Worm (Caenorhabditis elegans) whole organism, L1 larva: Measurements from ENCODE around the gene cka-2.

Experiments
- C04F5.9 ChIP-seq: sonication (generic microtip); optimal IDR thresholded peaks from 2 replicates; lab custom pipeline; 2016; ENCODE audit warnings: missing genetic modification characterization, missing compliant biosample characterization
- C16A3.4 ChIP-seq: fragments of 150-350 bp; optimal IDR thresholded peaks from 2 replicates; lab custom pipeline; 2014; ENCODE audit warnings: missing biosample characterization, missing genetic modification characterization
- C34B4.2 ChIP-seq: sonication (generic microtip); optimal IDR thresholded peaks from 2 replicates; lab custom pipeline; 2017; ENCODE audit warnings: mild to moderate bottlenecking, missing genetic modification characterization, missing compliant biosample characterization
- Y116A8C.19 ChIP-seq: sonication (generic microtip); optimal IDR thresholded peaks from 2 replicates; lab custom pipeline; 2016; ENCODE audit warnings: missing compliant biosample characterization, missing genetic modification characterization, borderline replicate concordance
- aha-1 ChIP-seq: fragments of 150-350 bp; optimal IDR thresholded peaks from 2 replicates; lab custom pipeline; 2014; ENCODE audit warnings: missing biosample characterization, missing genetic modification characterization
- aly-2 ChIP-seq: fragments of 150-350 bp; optimal IDR thresholded peaks from 2 replicates; lab custom pipeline; 2014; ENCODE audit warnings: missing biosample characterization, missing genetic modification characterization
- blmp-1 ChIP-seq: fragments of 150-350 bp; optimal IDR thresholded peaks from 2 replicates; lab custom pipeline; 2014; ENCODE audit warnings: missing biosample characterization, missing genetic modification characterization
- ceh-8 ChIP-seq: fragments of 200-800 bp; sonication (Bioruptor generic); optimal IDR thresholded peaks from 2 replicates; lab custom pipeline; 2018; ENCODE audit warnings: mild to moderate bottlenecking, missing genetic modification characterization, moderate library complexity, missing compliant biosample characterization
- ceh-82 ChIP-seq, 3 experiments: fragments of 150-350 bp in 1 of 3; sonication (generic microtip) in 2 of 3; optimal IDR thresholded peaks; 2 replicates each; lab custom pipeline; 2014 to 2017; ENCODE audit warnings: missing biosample characterization in 3 of 3, missing genetic modification characterization in 3 of 3
- ceh-88 ChIP-seq: fragments of 200-800 bp; sonication (Bioruptor generic); IDR thresholded peaks from 2 replicates; pipeline ENCODE4 v1.3.6; 2022; ENCODE audit warnings: missing genetic modification characterization, missing compliant biosample characterization
- ces-1 ChIP-seq: fragments of 150-350 bp; optimal IDR thresholded peaks from 2 replicates; lab custom pipeline; 2014; ENCODE audit warnings: missing biosample characterization, missing genetic modification reagents, missing genetic modification characterization
- dpl-1 ChIP-seq, 3 experiments: fragments of 150-350 bp in 2 of 3; sonication (generic microtip) in 1 of 3; optimal IDR thresholded peaks; 2 replicates each; lab custom pipeline; 2014 to 2017; ENCODE audit warnings: missing biosample characterization in 3 of 3, missing genetic modification characterization in 3 of 3, missing genetic modification reagents in 3 of 3
- dsc-1 ChIP-seq: sonication (generic microtip); optimal IDR thresholded peaks from 2 replicates; lab custom pipeline; 2016; ENCODE audit warnings: mild to moderate bottlenecking, missing genetic modification characterization, missing compliant biosample characterization
- efl-1 ChIP-seq, 4 experiments: fragments of 150-350 bp; optimal IDR thresholded peaks in 3 of 4; peaks in 1 of 4; 1 replicate in 1 of 4; 2 replicates in 3 of 4; lab custom pipeline; 2014; ENCODE audit warnings: missing biosample characterization in 2 of 4, missing genetic modification characterization in 2 of 4, missing genetic modification reagents in 2 of 4
- efl-3 ChIP-seq: fragments of 200-800 bp; sonication (Bioruptor generic); optimal IDR thresholded peaks from 2 replicates; lab custom pipeline; 2018; ENCODE audit warnings: mild to moderate bottlenecking, missing genetic modification characterization, missing compliant biosample characterization
- egl-27 ChIP-seq, 2 experiments: fragments of 150-350 bp in 1 of 2; sonication (generic microtip); optimal IDR thresholded peaks; 3 replicates each; lab custom pipeline; 2017 to 2018; ENCODE audit warnings: missing biosample characterization in 2 of 2, missing genetic modification characterization in 2 of 2, missing genetic modification reagents in 2 of 2
- fkh-8 ChIP-seq: sonication (generic microtip); optimal IDR thresholded peaks from 2 replicates; lab custom pipeline; 2016; ENCODE audit warnings: mild to moderate bottlenecking, missing genetic modification characterization, missing compliant biosample characterization
- fos-1 ChIP-seq: fragments of 150-350 bp; optimal IDR thresholded peaks from 2 replicates; lab custom pipeline; 2014; ENCODE audit warnings: missing biosample characterization, missing genetic modification characterization
- grh-1 ChIP-seq: fragments of 200-800 bp; sonication (Bioruptor generic); IDR thresholded peaks from 2 replicates; pipeline ENCODE4 v1.3.6; 2022; ENCODE audit warnings: missing genetic modification reagents, missing genetic modification characterization, missing compliant biosample characterization
- hlh-17 ChIP-seq: fragments of 200-800 bp; sonication (Bioruptor generic); optimal IDR thresholded peaks from 2 replicates; lab custom pipeline; 2018; ENCODE audit warnings: missing genetic modification characterization, mild to moderate bottlenecking, missing compliant biosample characterization, moderate library complexity, borderline replicate concordance
- hpl-2 ChIP-seq: fragments of 150-350 bp; optimal IDR thresholded peaks from 2 replicates; lab custom pipeline; 2014; ENCODE audit warnings: missing biosample characterization, missing genetic modification reagents, missing genetic modification characterization
- irx-1 ChIP-seq: sonication (generic microtip); optimal IDR thresholded peaks from 2 replicates; lab custom pipeline; 2016; ENCODE audit warnings: missing genetic modification characterization, missing compliant biosample characterization
- isw-1 ChIP-seq: fragments of 200-800 bp; sonication (Bioruptor generic); IDR thresholded peaks from 2 replicates; pipeline ENCODE4 v1.3.6; 2022; ENCODE audit warnings: missing genetic modification characterization, missing compliant biosample characterization
- jun-1 ChIP-seq: fragments of 150-350 bp; optimal IDR thresholded peaks from 2 replicates; lab custom pipeline; 2014; ENCODE audit warnings: missing biosample characterization, missing genetic modification reagents, missing genetic modification characterization
- lin-15B ChIP-seq: fragments of 150-350 bp; sonication (generic microtip); optimal IDR thresholded peaks from 3 replicates; lab custom pipeline; 2014; ENCODE audit warnings: missing biosample characterization, missing genetic modification characterization
- lin-35 ChIP-seq, 2 experiments: fragments of 150-350 bp; optimal IDR thresholded peaks; 2 replicates each; lab custom pipeline; 2014; ENCODE audit warnings: missing biosample characterization in 2 of 2, missing genetic modification characterization in 2 of 2, missing genetic modification reagents in 2 of 2
- lin-39 ChIP-seq: fragments of 150-350 bp; optimal IDR thresholded peaks from 2 replicates; lab custom pipeline; 2014; ENCODE audit warnings: missing biosample characterization, missing genetic modification reagents, missing genetic modification characterization
- lir-3 ChIP-seq: sonication (generic microtip); optimal IDR thresholded peaks from 2 replicates; lab custom pipeline; 2016; ENCODE audit warnings: mild to moderate bottlenecking, missing genetic modification characterization, moderate library complexity, missing compliant biosample characterization; ENCODE audit not compliant: poor library complexity
- mab-9 ChIP-seq: fragments of 200-800 bp; sonication (Bioruptor generic); IDR thresholded peaks from 2 replicates; pipeline ENCODE4 v1.3.6; 2022; ENCODE audit warnings: missing genetic modification reagents, missing genetic modification characterization, missing compliant biosample characterization
- mdl-1 ChIP-seq, 2 experiments: fragments of 150-350 bp; optimal IDR thresholded peaks; 2 replicates each; lab custom pipeline; 2014 to 2017; ENCODE audit warnings: missing biosample characterization in 2 of 2, missing genetic modification characterization in 2 of 2, inconsistent platforms in 1 of 2
- mep-1 ChIP-seq: fragments of 150-350 bp; optimal IDR thresholded peaks from 2 replicates; lab custom pipeline; 2014; ENCODE audit warnings: missing biosample characterization, missing genetic modification characterization
- nhr-11 ChIP-seq: fragments of 150-350 bp; optimal IDR thresholded peaks from 2 replicates; lab custom pipeline; 2014; ENCODE audit warnings: missing biosample characterization, missing genetic modification characterization
- nhr-12 ChIP-seq: sonication (generic microtip); optimal IDR thresholded peaks from 2 replicates; lab custom pipeline; 2017; ENCODE audit warnings: missing biosample characterization, missing genetic modification characterization
- nhr-20 ChIP-seq: sonication (generic microtip); optimal IDR thresholded peaks from 2 replicates; lab custom pipeline; 2016; ENCODE audit warnings: mild to moderate bottlenecking, missing genetic modification characterization, missing compliant biosample characterization
- nhr-237 ChIP-seq: fragments of 150-350 bp; optimal IDR thresholded peaks from 2 replicates; lab custom pipeline; 2014; ENCODE audit warnings: missing biosample characterization, missing genetic modification characterization
- nhr-47 ChIP-seq: sonication (generic microtip); optimal IDR thresholded peaks from 2 replicates; lab custom pipeline; 2016; ENCODE audit warnings: mild to moderate bottlenecking, missing genetic modification characterization, moderate library complexity, missing compliant biosample characterization
- nhr-84 ChIP-seq: sonication (generic microtip); optimal IDR thresholded peaks from 2 replicates; lab custom pipeline; 2017; ENCODE audit warnings: missing biosample characterization, missing genetic modification characterization
- nhr-85 ChIP-seq: sonication (generic microtip); peaks from one replicate; lab custom pipeline; 2016; ENCODE audit warnings: missing genetic modification characterization, inconsistent platforms, missing compliant biosample characterization
- nhr-90 ChIP-seq: sonication (generic microtip); optimal IDR thresholded peaks from 2 replicates; lab custom pipeline; 2016; ENCODE audit warnings: mild to moderate bottlenecking, missing genetic modification characterization, missing compliant biosample characterization; ENCODE audit not compliant: poor library complexity
- pag-3 ChIP-seq: sonication (generic microtip); optimal IDR thresholded peaks from 2 replicates; lab custom pipeline; 2017; ENCODE audit warnings: missing genetic modification characterization, mild to moderate bottlenecking, missing compliant biosample characterization, antibody characterized with exemption, borderline replicate concordance; ENCODE audit not compliant: insufficient read depth
- pax-3 ChIP-seq: fragments of 200-800 bp; sonication (Bioruptor generic); optimal IDR thresholded peaks from 2 replicates; lab custom pipeline; 2018; ENCODE audit warnings: mild to moderate bottlenecking, missing genetic modification characterization, moderate library complexity, missing compliant biosample characterization
- pqm-1 ChIP-seq: sonication (generic microtip); optimal IDR thresholded peaks from 3 replicates; lab custom pipeline; 2017; ENCODE audit warnings: missing biosample characterization, missing genetic modification characterization
- rnt-1 ChIP-seq: sonication (generic microtip); optimal IDR thresholded peaks from 2 replicates; lab custom pipeline; 2016; ENCODE audit warnings: mild to moderate bottlenecking, missing genetic modification characterization, moderate library complexity, missing compliant biosample characterization
- snpc-4 ChIP-seq: fragments of 150-350 bp; optimal IDR thresholded peaks from 2 replicates; lab custom pipeline; 2014; ENCODE audit warnings: missing biosample characterization, missing genetic modification characterization
- sox-4 ChIP-seq: sonication (generic microtip); optimal IDR thresholded peaks from 2 replicates; lab custom pipeline; 2016; ENCODE audit warnings: missing genetic modification characterization, missing compliant biosample characterization
- sptf-1 ChIP-seq: fragments of 150-350 bp; optimal IDR thresholded peaks from 2 replicates; lab custom pipeline; 2014; ENCODE audit warnings: missing biosample characterization, missing genetic modification characterization
- sup-37 ChIP-seq: fragments of 200-800 bp; sonication (Bioruptor generic); optimal IDR thresholded peaks from 2 replicates; lab custom pipeline; 2018; ENCODE audit warnings: mild to moderate bottlenecking, missing genetic modification characterization, missing compliant biosample characterization
- swsn-7 ChIP-seq: sonication (generic microtip); optimal IDR thresholded peaks from 2 replicates; lab custom pipeline; 2016; ENCODE audit warnings: missing genetic modification characterization, missing compliant biosample characterization
- tlp-1 ChIP-seq: fragments of 150-350 bp; optimal IDR thresholded peaks from 2 replicates; lab custom pipeline; 2014; ENCODE audit warnings: missing biosample characterization, missing genetic modification characterization
- unc-130 ChIP-seq: fragments of 150-350 bp; optimal IDR thresholded peaks from 2 replicates; lab custom pipeline; 2017; ENCODE audit warnings: missing biosample characterization, missing genetic modification characterization, inconsistent platforms
- unc-30 ChIP-seq: sonication (generic microtip); optimal IDR thresholded peaks from 2 replicates; lab custom pipeline; 2017; ENCODE audit warnings: missing biosample characterization, missing genetic modification characterization
- unc-98 ChIP-seq: fragments of 200-800 bp; sonication (Bioruptor generic); IDR thresholded peaks from 2 replicates; pipeline ENCODE4 v1.3.6; 2022; ENCODE audit warnings: missing genetic modification characterization, missing compliant biosample characterization
- xbp-1 ChIP-seq: sonication (generic microtip); optimal IDR thresholded peaks from 2 replicates; lab custom pipeline; 2016; ENCODE audit warnings: missing genetic modification characterization, missing compliant biosample characterization

Gene cka-2

ce11 chrX:4254782-4255181 is 31.1 kb upstream of the cka-2 start, which contains the start of gene taf-11.1 (continued):
- no peak for TF ChIP-seq efl-3
- TF ChIP-seq ceh-82 (tag; optimal IDR thresholded peaks at IDR 0.05; lab: Kevin White, UChicago) = no peak
- TF ChIP-seq ceh-8 (GFP tag; lab: Kevin White, UChicago) = no peak
- no peak for TF ChIP-seq swsn-7 (tag; lab: Kevin White, UChicago)
- TF ChIP-seq pqm-1 (tag; lab: Kevin White, UChicago) = no peak
- no peak for TF ChIP-seq pag-3 (tag; lab: Kevin White, UChicago)
- no peak for TF ChIP-seq unc-30 (tag; lab: Kevin White, UChicago)
- no peak for TF ChIP-seq Y116A8C.19 (tag; lab: Kevin White, UChicago)
- TF ChIP-seq rnt-1 (tag; lab: Kevin White, UChicago) = peak; percentile 29
- no peak for TF ChIP-seq hpl-2 (GFP tag; lab: Kevin White, UChicago)
- TF ChIP-seq sox-4 (tag; lab: Kevin White, UChicago) = no peak
- TF ChIP-seq C04F5.9 (tag; lab: Kevin White, UChicago) = no peak
- TF ChIP-seq mep-1 (tag; lab: Kevin White, UChicago) = peak; percentile 26
- TF ChIP-seq isw-1 (GFP tag; lab: Robert Waterston, UW) = no peak
- TF ChIP-seq egl-27 (tag; optimal IDR thresholded peaks at IDR 0.05; lab: Kevin White, UChicago) = no peak
- no peak for TF ChIP-seq lin-15B (tag; lab: Kevin White, UChicago)
- TF ChIP-seq grh-1 (GFP tag; lab: Robert Waterston, UW) = no peak
- no peak for TF ChIP-seq nhr-237 (tag; lab: Kevin White, UChicago)
- no peak for TF ChIP-seq aha-1
- TF ChIP-seq lin-39 = no peak
- no peak for TF ChIP-seq aly-2 (tag; lab: Kevin White, UChicago)
- TF ChIP-seq snpc-4 (tag; lab: Kevin White, UChicago) = no peak
- TF ChIP-seq sup-37 = no peak
- TF ChIP-seq nhr-20 (tag; lab: Kevin White, UChicago) = peak; percentile 2
- no peak for TF ChIP-seq nhr-12
- no peak for TF ChIP-seq ces-1 (GFP tag; lab: Kevin White, UChicago)
- no peak for TF ChIP-seq fkh-8 (tag; lab: Kevin White, UChicago)
- TF ChIP-seq mdl-1 (tag; optimal IDR thresholded peaks at IDR 0.05; lab: Kevin White, UChicago) = no peak
- no peak for TF ChIP-seq C16A3.4 (tag; lab: Kevin White, UChicago)
- TF ChIP-seq nhr-11 (tag; lab: Kevin White, UChicago) = no peak
- peak in 2 of 3 experiments; percentile 16 to 34 for TF ChIP-seq dpl-1 (GFP tag; optimal IDR thresholded peaks at IDR 0.05; lab: Kevin White, UChicago)
- TF ChIP-seq C34B4.2 (tag; lab: Kevin White, UChicago) = no peak
- no peak for TF ChIP-seq blmp-1 (tag; lab: Kevin White, UChicago)
- TF ChIP-seq tlp-1 = no peak
- TF ChIP-seq fos-1 (tag; lab: Kevin White, UChicago) = no peak
- no peak for TF ChIP-seq nhr-47 (tag; lab: Kevin White, UChicago)
- no peak for TF ChIP-seq jun-1
- TF ChIP-seq lir-3 = no peak
- TF ChIP-seq nhr-84 (tag; lab: Kevin White, UChicago) = no peak
- no peak for TF ChIP-seq hlh-17 (GFP tag; lab: Kevin White, UChicago)
- TF ChIP-seq pax-3 = no peak
- no peak for TF ChIP-seq nhr-90 (tag; lab: Kevin White, UChicago)
- TF ChIP-seq dsc-1 (tag; lab: Kevin White, UChicago) = no peak
- no peak for TF ChIP-seq mab-9
- TF ChIP-seq nhr-85 = peak; percentile 68
- no peak for TF ChIP-seq unc-130 (tag; lab: Kevin White, UChicago)
- TF ChIP-seq efl-1 (optimal IDR thresholded peaks at IDR 0.05; lab: Kevin White, UChicago) = no peak
- TF ChIP-seq efl-1 (GFP tag; optimal IDR thresholded peaks at IDR 0.05 in 1 of 2; lab: Kevin White, UChicago) = peak in 1 of 2 experiments; percentile 32
- TF ChIP-seq lin-35 (GFP tag; optimal IDR thresholded peaks at IDR 0.05; lab: Kevin White, UChicago) = peak in 1 of 2 experiments; percentile 53
- TF ChIP-seq ceh-88 (GFP tag; lab: Robert Waterston, UW) = no peak
- TF ChIP-seq irx-1 = no peak
- no peak for TF ChIP-seq sptf-1 (tag; lab: Kevin White, UChicago)
- TF ChIP-seq xbp-1 = peak; percentile 11
- no peak for TF ChIP-seq unc-98 (GFP tag; lab: Robert Waterston, UW)
